Fruit fly (Drosophila melanogaster) S2 (cell line): ENCODE results near the gene CG42869.

Experiments
- CG8478 ChIP-seq: fragments of >200 bp; optimal IDR thresholded peaks from 2 replicates; lab custom pipeline; 2018
- CTCF ChIP-seq, 2 experiments: fragments of >200 bp; optimal IDR thresholded peaks; 2 replicates each; lab custom pipeline; 2018

The CG42869 gene

DNA sequence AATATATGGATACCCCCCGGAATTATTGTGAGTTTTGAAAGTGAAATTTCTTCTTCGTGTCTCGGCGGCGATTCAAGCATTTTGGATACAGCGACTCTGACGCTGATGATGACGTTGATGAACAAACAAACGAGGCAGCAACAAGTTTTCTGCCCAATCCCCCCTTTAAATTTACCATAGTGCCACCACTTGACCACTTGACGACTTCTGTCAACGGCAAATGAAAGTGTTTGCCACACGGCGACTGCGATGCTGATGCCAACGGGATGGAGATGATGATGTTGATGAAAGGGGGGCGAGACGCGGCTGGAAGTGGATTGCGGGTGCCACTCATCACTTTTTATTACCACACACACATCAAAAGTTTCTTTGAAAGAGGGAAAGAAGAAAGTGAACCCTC, 36.2 kb downstream of the CG42869 start:
- no peak for TF ChIP-seq CG8478 (lab: Kevin White, UChicago)
- TF ChIP-seq CTCF (optimal IDR thresholded peaks at IDR 0.05; lab: Kevin White, UChicago), result no peak

- no peak for TF ChIP-seq CG8478 (lab: Kevin White, UChicago)
Observed at dm6 chr3R:21698895-21699300, 37.8 kb downstream of the CG42869 start.

DNA sequence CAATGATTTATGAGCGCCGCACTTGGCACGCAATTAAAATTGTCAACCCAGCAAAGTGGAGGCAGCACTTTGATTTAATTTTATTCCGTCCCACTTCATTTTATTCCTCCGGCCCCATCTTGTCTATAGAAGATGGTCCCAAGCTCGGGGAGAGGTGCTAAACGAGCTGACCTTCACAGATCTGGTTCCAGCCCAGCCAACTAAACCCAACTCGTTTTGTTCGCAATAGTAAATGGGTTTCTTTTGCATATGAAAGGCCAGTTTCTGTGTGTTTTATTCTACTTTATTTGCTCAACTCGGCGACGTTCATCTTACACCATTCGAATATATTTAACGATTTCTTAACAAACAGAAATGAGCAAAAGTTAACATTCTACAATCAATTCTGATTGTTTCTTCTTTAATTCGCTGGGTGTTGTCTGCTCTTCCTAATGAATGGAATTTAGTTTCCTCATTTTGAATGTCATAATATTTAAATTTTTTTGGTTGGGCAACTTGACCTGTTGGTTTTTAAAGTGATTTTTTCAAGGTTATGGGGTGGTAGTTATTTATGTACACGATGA, 43.5 kb downstream of the CG42869 start:
- TF ChIP-seq CG8478 (lab: Kevin White, UChicago) (no peak), CTCF (optimal IDR thresholded peaks at IDR 0.05; lab: Kevin White, UChicago) (no peak)

dm6 chr3R:21691114-21691513, 45.5 kb downstream of the CG42869 start:
- TF ChIP-seq CTCF (optimal IDR thresholded peaks at IDR 0.05; lab: Kevin White, UChicago) (no peak), CG8478 (lab: Kevin White, UChicago) (no peak)

dm6 chr3R:21688596-21688995, 48.1 kb downstream of the CG42869 start:
- TF ChIP-seq CTCF (optimal IDR thresholded peaks at IDR 0.05; lab: Kevin White, UChicago) (no peak), CG8478 (lab: Kevin White, UChicago) (no peak)

- TF ChIP-seq CG8478 (lab: Kevin White, UChicago) (no peak), CTCF (optimal IDR thresholded peaks at IDR 0.05; lab: Kevin White, UChicago) (no peak)
Observed at dm6 chr3R:21687902-21688301, 48.7 kb downstream of the CG42869 start.
